Worm (Caenorhabditis elegans) whole organism, L2 larva: ENCODE results near the gene F58F9.1.

ENCODE experiments used
- C34F6.9 ChIP-seq: fragments of 150-350 bp; optimal IDR thresholded peaks from 2 replicates; lab custom pipeline; 2014; ENCODE audit warnings: missing biosample characterization, missing genetic modification characterization
- F13H6.1 ChIP-seq: sonication (generic microtip); optimal IDR thresholded peaks from 2 replicates; lab custom pipeline; 2016; ENCODE audit warnings: missing genetic modification characterization, missing compliant biosample characterization
- R02D3.7 ChIP-seq: fragments of 150-350 bp; optimal IDR thresholded peaks from 2 replicates; lab custom pipeline; 2014; ENCODE audit warnings: missing biosample characterization, missing genetic modification characterization
- Y55F3AM.14 ChIP-seq: fragments of 200-800 bp; sonication (Bioruptor generic); optimal IDR thresholded peaks from 2 replicates; lab custom pipeline; 2018; ENCODE audit warnings: mild to moderate bottlenecking, missing genetic modification characterization, missing compliant biosample characterization
- aly-2 ChIP-seq: fragments of 150-350 bp; optimal IDR thresholded peaks from 2 replicates; lab custom pipeline; 2014; ENCODE audit warnings: missing biosample characterization, missing genetic modification characterization
- ama-1 ChIP-seq: fragments of 150-350 bp; optimal IDR thresholded peaks from 2 replicates; lab custom pipeline; 2018; ENCODE audit warnings: inconsistent platforms
- ceh-16 ChIP-seq: fragments of 150-350 bp; optimal IDR thresholded peaks from 2 replicates; lab custom pipeline; 2014; ENCODE audit warnings: missing biosample characterization, missing genetic modification characterization
- ceh-82 ChIP-seq: fragments of 150-350 bp; optimal IDR thresholded peaks from 2 replicates; lab custom pipeline; 2014; ENCODE audit warnings: missing biosample characterization, missing genetic modification characterization
- dmd-4 ChIP-seq: sonication (generic microtip); optimal IDR thresholded peaks from 2 replicates; lab custom pipeline; 2017; ENCODE audit warnings: missing biosample characterization, missing genetic modification characterization
- elt-1 ChIP-seq: fragments of 150-350 bp; optimal IDR thresholded peaks from 2 replicates; lab custom pipeline; 2014; ENCODE audit warnings: missing biosample characterization, missing genetic modification characterization
- elt-3 ChIP-seq: sonication (generic microtip); optimal IDR thresholded peaks from 2 replicates; lab custom pipeline; 2017; ENCODE audit warnings: missing biosample characterization, missing genetic modification characterization
- lin-13 ChIP-seq: fragments of 150-350 bp; optimal IDR thresholded peaks from 2 replicates; lab custom pipeline; 2014; ENCODE audit warnings: missing biosample characterization, missing genetic modification reagents, missing genetic modification characterization
- lin-39 ChIP-seq: fragments of 150-350 bp; optimal IDR thresholded peaks from 2 replicates; lab custom pipeline; 2014; ENCODE audit warnings: missing biosample characterization, missing genetic modification reagents, missing genetic modification characterization
- lsy-2 ChIP-seq, 2 experiments: fragments of 150-350 bp in 1 of 2; sonication (generic microtip) in 1 of 2; optimal IDR thresholded peaks; 2 replicates each; lab custom pipeline; 2014 to 2017; ENCODE audit warnings: missing biosample characterization in 2 of 2, missing genetic modification characterization in 2 of 2
- mbf-1 ChIP-seq: sonication (generic microtip); optimal IDR thresholded peaks from 2 replicates; lab custom pipeline; 2017; ENCODE audit warnings: missing biosample characterization, missing genetic modification characterization
- mdl-1 ChIP-seq, 2 experiments: fragments of 150-350 bp in 1 of 2; sonication (generic microtip) in 1 of 2; optimal IDR thresholded peaks; 2 replicates each; lab custom pipeline; 2017; ENCODE audit warnings: missing biosample characterization in 2 of 2, missing genetic modification characterization in 2 of 2
- nhr-11 ChIP-seq: fragments of 150-350 bp; optimal IDR thresholded peaks from 2 replicates; lab custom pipeline; 2014; ENCODE audit warnings: missing biosample characterization, missing genetic modification characterization
- nhr-12 ChIP-seq: fragments of 150-350 bp; optimal IDR thresholded peaks from 2 replicates; lab custom pipeline; 2014; ENCODE audit warnings: missing biosample characterization, missing genetic modification characterization
- nhr-129 ChIP-seq: fragments of 150-350 bp; optimal IDR thresholded peaks from 2 replicates; lab custom pipeline; 2014; ENCODE audit warnings: missing biosample characterization, missing genetic modification characterization
- nhr-21 ChIP-seq: fragments of 150-350 bp; optimal IDR thresholded peaks from 2 replicates; lab custom pipeline; 2014; ENCODE audit warnings: missing biosample characterization, missing genetic modification characterization
- nhr-237 ChIP-seq: fragments of 150-350 bp; optimal IDR thresholded peaks from 2 replicates; lab custom pipeline; 2014; ENCODE audit warnings: missing biosample characterization, missing genetic modification characterization
- nhr-25 ChIP-seq: fragments of 150-350 bp; sonication (generic microtip); optimal IDR thresholded peaks from 3 replicates; lab custom pipeline; 2014; ENCODE audit warnings: missing biosample characterization, missing genetic modification characterization
- nhr-6 ChIP-seq: fragments of 150-350 bp; optimal IDR thresholded peaks from 2 replicates; lab custom pipeline; 2014; ENCODE audit warnings: missing biosample characterization, missing genetic modification characterization
- peb-1 ChIP-seq: fragments of 150-350 bp; optimal IDR thresholded peaks from 2 replicates; lab custom pipeline; 2014; ENCODE audit warnings: missing biosample characterization, missing genetic modification characterization
- sem-4 ChIP-seq: fragments of 150-350 bp; optimal IDR thresholded peaks from 2 replicates; lab custom pipeline; 2014; ENCODE audit warnings: missing biosample characterization, missing genetic modification reagents, missing genetic modification characterization
- skn-1 ChIP-seq: sonication (generic microtip); optimal IDR thresholded peaks from 2 replicates; lab custom pipeline; 2017; ENCODE audit warnings: missing biosample characterization, missing genetic modification characterization
- sma-3 ChIP-seq: sonication (generic microtip); optimal IDR thresholded peaks from 2 replicates; lab custom pipeline; 2016; ENCODE audit warnings: missing genetic modification reagents, missing genetic modification characterization, missing compliant biosample characterization
- sma-9 ChIP-seq, 2 experiments: fragments of 150-350 bp in 1 of 2; sonication (generic microtip) in 1 of 2; optimal IDR thresholded peaks; 2 replicates each; lab custom pipeline; 2014 to 2016; ENCODE audit warnings: missing genetic modification characterization in 2 of 2, mild to moderate bottlenecking in 1 of 2, missing biosample characterization in 1 of 2, missing compliant biosample characterization in 1 of 2, missing genetic modification reagents in 1 of 2, moderate library complexity in 1 of 2
- snpc-4 ChIP-seq: fragments of 150-350 bp; optimal IDR thresholded peaks from 2 replicates; lab custom pipeline; 2014; ENCODE audit warnings: missing biosample characterization, missing genetic modification characterization
- unc-55 ChIP-seq: fragments of 150-350 bp; sonication (generic microtip); optimal IDR thresholded peaks from 3 replicates; lab custom pipeline; 2014; ENCODE audit warnings: missing biosample characterization, missing genetic modification reagents, missing genetic modification characterization
- unc-62 ChIP-seq: fragments of 150-350 bp; optimal IDR thresholded peaks from 2 replicates; lab custom pipeline; 2014; ENCODE audit warnings: missing biosample characterization, missing genetic modification reagents, missing genetic modification characterization
- zag-1 ChIP-seq: fragments of 150-350 bp; optimal IDR thresholded peaks from 2 replicates; lab custom pipeline; 2014; ENCODE audit warnings: missing biosample characterization, missing genetic modification characterization
- ztf-11 ChIP-seq: sonication (generic microtip); optimal IDR thresholded peaks from 2 replicates; lab custom pipeline; 2017; ENCODE audit warnings: missing biosample characterization, missing genetic modification characterization

F58F9.1 gene

ce11 chrIV:6259732-6260131, 10.1 kb downstream of the F58F9.1 start, which contains the start of gene nlp-16:
TSS of gene nlp-16 (minus strand) at chrIV:6259832.
- TF ChIP-seq ceh-82 (no peak), skn-1 (tag; lab: Kevin White, UChicago) (no peak), F13H6.1 (tag; lab: Kevin White, UChicago) (no peak)
- TF ChIP-seq, all 48 proteins: peak for 0

- no peak for TF ChIP-seq sem-4
- TF ChIP-seq snpc-4 (tag; lab: Kevin White, UChicago), result no peak
- no peak for TF ChIP-seq ceh-16 (tag; lab: Kevin White, UChicago)
These were observed 13.6 kb downstream of the F58F9.1 start, which contains the start of gene srv-28 for ce11 chrIV:6263244-6263643. TSS of gene srv-28 (minus strand) at chrIV:6263344.

ce11 chrIV:6266499-6266898, 16.9 kb downstream of the F58F9.1 start, which contains the start of gene srv-29:
TSS of gene srv-29 (minus strand) at chrIV:6266599.
- TF ChIP-seq elt-1 (tag; lab: Kevin White, UChicago), result no peak

ce11 chrIV:6269346-6269745, 19.7 kb downstream of the F58F9.1 start, which contains the start of gene srv-30:
TSS of gene srv-30 (minus strand) at chrIV:6269446.
- TF ChIP-seq mbf-1 (tag; lab: Kevin White, UChicago) (no peak), ama-1 (lab: Kevin White, UChicago) (no peak), dmd-4 (tag; lab: Kevin White, UChicago) (no peak), lin-39 (no peak), peb-1 (no peak), C34F6.9 (tag; lab: Kevin White, UChicago) (no peak), Y55F3AM.14 (GFP tag; lab: Kevin White, UChicago) (no peak), nhr-11 (tag; lab: Kevin White, UChicago) (no peak), lin-13 (GFP tag; lab: Kevin White, UChicago) (no peak), R02D3.7 (tag; lab: Kevin White, UChicago) (no peak), sma-9 (GFP tag; optimal IDR thresholded peaks at IDR 0.05; lab: Kevin White, UChicago) (no peak), sma-9 (tag; optimal IDR thresholded peaks at IDR 0.05; lab: Kevin White, UChicago) (no peak), nhr-129 (tag; lab: Kevin White, UChicago) (no peak), nhr-21 (no peak), lsy-2 (tag; optimal IDR thresholded peaks at IDR 0.05; lab: Kevin White, UChicago) (no peak), nhr-237 (no peak), mdl-1 (tag; optimal IDR thresholded peaks at IDR 0.05; lab: Kevin White, UChicago) (no peak), unc-62 (GFP tag; lab: Kevin White, UChicago) (no peak), ztf-11 (tag; lab: Kevin White, UChicago) (no peak), sem-4 (no peak), elt-3 (tag; lab: Kevin White, UChicago) (no peak)

- TF ChIP-seq sma-3 (no peak), nhr-12 (tag; lab: Kevin White, UChicago) (no peak), sem-4 (no peak), nhr-237 (no peak), nhr-6 (tag; lab: Kevin White, UChicago) (no peak), Y55F3AM.14 (GFP tag; lab: Kevin White, UChicago) (no peak), C34F6.9 (tag; lab: Kevin White, UChicago) (no peak), aly-2 (tag; lab: Kevin White, UChicago) (no peak), nhr-25 (tag; lab: Kevin White, UChicago) (no peak), unc-55 (GFP tag; lab: Kevin White, UChicago) (no peak), unc-62 (GFP tag; lab: Kevin White, UChicago) (no peak), sma-9 (GFP tag; optimal IDR thresholded peaks at IDR 0.05; lab: Kevin White, UChicago) (no peak), sma-9 (tag; optimal IDR thresholded peaks at IDR 0.05; lab: Kevin White, UChicago) (no peak), zag-1 (tag; lab: Kevin White, UChicago) (no peak), elt-3 (tag; lab: Kevin White, UChicago) (no peak)
These were observed 22.3 kb downstream of the F58F9.1 start, which contains the start of gene srv-31 for ce11 chrIV:6271923-6272322. TSS of gene srv-31 (minus strand) at chrIV:6272023.
